Fruit fly (Drosophila melanogaster): ENCODE results near the gene CG43673.

CG43673 gene

DNA sequence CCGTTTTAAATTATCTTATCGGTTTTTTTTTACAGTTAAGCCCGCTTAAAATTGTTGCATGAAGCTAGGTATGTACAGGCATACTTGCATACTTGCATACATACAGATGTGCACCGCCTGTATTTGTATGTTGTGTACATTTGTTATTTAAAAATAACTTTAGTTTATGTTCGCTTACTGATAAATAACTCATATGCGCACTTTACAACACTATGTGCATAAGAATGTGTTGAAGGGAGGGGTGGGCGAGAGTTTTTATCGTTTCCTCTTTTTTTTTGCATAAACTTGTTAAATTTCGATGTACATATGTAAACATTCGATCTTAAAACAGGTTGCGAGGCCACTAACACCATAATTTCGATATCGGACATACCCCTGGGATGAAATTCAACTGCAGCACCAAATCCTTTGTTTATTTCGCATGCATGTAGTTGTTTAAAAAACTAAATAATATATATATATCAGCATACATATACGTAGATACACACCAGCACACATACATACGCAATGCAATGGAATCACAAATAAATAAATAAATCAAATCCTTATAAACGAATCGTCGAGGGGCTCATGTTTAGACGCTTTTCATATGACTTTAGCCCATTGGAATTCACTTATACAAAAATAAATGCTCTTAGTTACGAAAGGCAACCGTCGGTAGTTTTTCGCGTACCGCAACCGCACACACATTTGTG, 19.0 kb upstream of the CG43673 start (continued):
- TF ChIP-seq Rx (GFP tag; IDR thresholded peaks at IDR 0.05), result no peak
- TF ChIP-seq CG2712 (tag; optimal IDR thresholded peaks at IDR 0.05), result no peak
- no peak for TF ChIP-seq HLH54F (GFP tag; optimal IDR thresholded peaks at IDR 0.05)
- TF ChIP-seq Lpt (GFP tag; optimal IDR thresholded peaks at IDR 0.05), result no peak
- TF ChIP-seq Fer1 (GFP tag; optimal IDR thresholded peaks at IDR 0.05), result no peak
- TF ChIP-seq Blimp-1 (GFP tag; optimal IDR thresholded peaks at IDR 0.05), result no peak
- TF ChIP-seq Dp (GFP tag; optimal IDR thresholded peaks at IDR 0.05), result no peak
- no peak for TF ChIP-seq ftz-f1 (GFP tag; optimal IDR thresholded peaks at IDR 0.05)
- TF ChIP-seq CG31441 (GFP tag; IDR thresholded peaks at IDR 0.05), result no peak
- TF ChIP-seq CG14710 (tag; optimal IDR thresholded peaks at IDR 0.05), result no peak
- no peak for TF ChIP-seq amos (GFP tag; IDR thresholded peaks at IDR 0.05; ENCODE audit: partially characterized antibody)
- TF ChIP-seq CG11085 (GFP tag; IDR thresholded peaks at IDR 0.05), result no peak
- no peak for TF ChIP-seq grn (GFP tag; optimal IDR thresholded peaks at IDR 0.05)
- peak; percentile 59 for TF ChIP-seq nerfin-1 (tag; optimal IDR thresholded peaks at IDR 0.05)
- no peak for TF ChIP-seq chif (GFP tag; optimal IDR thresholded peaks at IDR 0.05)
- TF ChIP-seq ab (GFP tag; optimal IDR thresholded peaks at IDR 0.05), result no peak
- TF ChIP-seq bab2 (GFP tag; optimal IDR thresholded peaks at IDR 0.05), result no peak
- TF ChIP-seq da (GFP tag; optimal IDR thresholded peaks at IDR 0.05), result no peak
- TF ChIP-seq Xrp1 (GFP tag; IDR thresholded peaks at IDR 0.05), result no peak
- no peak for TF ChIP-seq H15 (GFP tag; IDR thresholded peaks at IDR 0.05)
- TF ChIP-seq HLH4C (GFP tag; IDR thresholded peaks at IDR 0.05; ENCODE audit: partially characterized antibody), result no peak
- no peak for TF ChIP-seq Elba2 (GFP tag; optimal IDR thresholded peaks at IDR 0.05)
- peak; percentile 66 for TF ChIP-seq CG10267 (tag; optimal IDR thresholded peaks at IDR 0.05)
- TF ChIP-seq Eip74EF (GFP tag; optimal IDR thresholded peaks at IDR 0.05), result no peak
- TF ChIP-seq CG34376 (GFP tag; optimal IDR thresholded peaks at IDR 0.05), result no peak
- no peak for TF ChIP-seq CG14050 (GFP tag; IDR thresholded peaks at IDR 0.05)
- 0 out of 4 replicates have a peak, but pooled peaks have one; percentile 58 for TF ChIP-seq chinmo (GFP tag; IDR thresholded peaks at IDR 0.05; ENCODE audit: partially characterized antibody)
- no peak for TF ChIP-seq Hr39 (optimal IDR thresholded peaks at IDR 0.05)
- TF ChIP-seq CG9817 (tag; optimal IDR thresholded peaks at IDR 0.05), result no peak
- TF ChIP-seq CG18764 (GFP tag; optimal IDR thresholded peaks at IDR 0.05), result no peak
- TF ChIP-seq kah (GFP tag; optimal IDR thresholded peaks at IDR 0.05), result no peak
- TF ChIP-seq cas (GFP tag; IDR thresholded peaks at IDR 0.05), result no peak
- no peak for TF ChIP-seq CG43689 (GFP tag; IDR thresholded peaks at IDR 0.05)
- TF ChIP-seq zen2 (GFP tag; IDR thresholded peaks at IDR 0.05; ENCODE audit: partially characterized antibody), result no peak
- TF ChIP-seq stwl (tag; optimal IDR thresholded peaks at IDR 0.05), result no peak
- TF ChIP-seq CG18011 (GFP tag; optimal IDR thresholded peaks at IDR 0.05), result no peak
- TF ChIP-seq CG11398 (GFP tag; optimal IDR thresholded peaks at IDR 0.05), result no peak
- TF ChIP-seq CG31224 (GFP tag; IDR thresholded peaks at IDR 0.05), result no peak
- TF ChIP-seq CG8924 (tag; optimal IDR thresholded peaks at IDR 0.05), result peak; percentile 53
- TF ChIP-seq CG3847 (GFP tag; IDR thresholded peaks at IDR 0.05), result no peak
- TF ChIP-seq lmd (GFP tag; IDR thresholded peaks at IDR 0.05), result no peak
- no peak for TF ChIP-seq ase (GFP tag; IDR thresholded peaks at IDR 0.05)
- TF ChIP-seq Usf (GFP tag; optimal IDR thresholded peaks at IDR 0.05), result no peak
- TF ChIP-seq sens (GFP tag), result peak; percentile 39
- no peak for TF ChIP-seq Oaz (GFP tag; IDR thresholded peaks at IDR 0.05)
- TF ChIP-seq cg (GFP tag; optimal IDR thresholded peaks at IDR 0.05), result peak; percentile 68
- peak; percentile 60 for TF ChIP-seq sd (tag; optimal IDR thresholded peaks at IDR 0.05)
- no peak for TF ChIP-seq CG42726 (GFP tag; IDR thresholded peaks at IDR 0.05; ENCODE audit: partially characterized antibody)
- no peak for TF ChIP-seq Sox100B (GFP tag; optimal IDR thresholded peaks at IDR 0.05)
